Fruit fly (Drosophila melanogaster) whole organism, prepupa: ENCODE measurements around the gene Mocs1.

Source experiments
- Blimp-1 ChIP-seq: fragments of 200-800 bp; sonication (Bioruptor generic); optimal IDR thresholded peaks from 3 replicates; lab custom pipeline; 2017; ENCODE audit warnings: missing biosample characterization, missing genetic modification characterization, mild to moderate bottlenecking, moderate library complexity, missing genetic modification reagents
- CG10669 ChIP-seq: fragments of 200-800 bp; sonication (Bioruptor generic); optimal IDR thresholded peaks from 3 replicates; lab custom pipeline; 2018; ENCODE audit warnings: missing biosample characterization, mild to moderate bottlenecking, missing genetic modification characterization, moderate library complexity
- CG11294 ChIP-seq: fragments of 200-800 bp; sonication (Bioruptor generic); IDR thresholded peaks from 2 replicates; pipeline ENCODE4 v1.3.6; 2022; ENCODE audit warnings: missing biosample characterization, missing genetic modification characterization
- CG11762 ChIP-seq: fragments of 200-800 bp; sonication (Bioruptor generic); optimal IDR thresholded peaks from 3 replicates; lab custom pipeline; 2016; ENCODE audit warnings: missing biosample characterization, missing genetic modification characterization; ENCODE audit not compliant: insufficient read depth
- CG11902 ChIP-seq: fragments of 200-800 bp; sonication (Bioruptor generic); optimal IDR thresholded peaks from 3 replicates; lab custom pipeline; 2016; ENCODE audit warnings: missing biosample characterization, missing genetic modification characterization
- CG15336 ChIP-seq: fragments of 200-800 bp; sonication (Bioruptor generic); IDR thresholded peaks from 2 replicates; pipeline ENCODE4 v1.3.6; 2022; ENCODE audit warnings: missing biosample characterization, missing genetic modification characterization
- CG16779 ChIP-seq: fragments of 200-800 bp; sonication (Bioruptor generic); optimal IDR thresholded peaks from 3 replicates; lab custom pipeline; 2017; ENCODE audit warnings: missing biosample characterization, mild to moderate bottlenecking, missing genetic modification characterization
- CG3032 ChIP-seq: fragments of 200-800 bp; optimal IDR thresholded peaks from 2 replicates; lab custom pipeline; 2019; ENCODE audit warnings: missing biosample characterization, mild to moderate bottlenecking, missing genetic modification characterization, moderate library complexity
- CG32006 ChIP-seq: fragments of 200-800 bp; sonication (Bioruptor generic); optimal IDR thresholded peaks from 3 replicates; lab custom pipeline; 2017; ENCODE audit warnings: missing biosample characterization, mild to moderate bottlenecking, missing genetic modification characterization
- CG34406 ChIP-seq: fragments of 200-800 bp; sonication (Bioruptor generic); optimal IDR thresholded peaks from 3 replicates; lab custom pipeline; 2016; ENCODE audit warnings: missing biosample characterization, missing genetic modification characterization
- CG3919 ChIP-seq: fragments of 200-800 bp; sonication (Bioruptor generic); optimal IDR thresholded peaks from 3 replicates; lab custom pipeline; 2016; ENCODE audit warnings: missing biosample characterization, missing genetic modification characterization
- CG4318 ChIP-seq: fragments of 200-800 bp; sonication (Bioruptor generic); optimal IDR thresholded peaks from 3 replicates; lab custom pipeline; 2017; ENCODE audit warnings: missing biosample characterization, mild to moderate bottlenecking, missing genetic modification characterization
- CG6163 ChIP-seq: fragments of 200-800 bp; sonication (Bioruptor generic); IDR thresholded peaks from 3 replicates; pipeline ENCODE4 v1.3.6; 2022; ENCODE audit warnings: missing biosample characterization, missing genetic modification characterization
- CG6276 ChIP-seq: fragments of 200-800 bp; sonication (Bioruptor generic); optimal IDR thresholded peaks from 2 replicates; lab custom pipeline; 2017; ENCODE audit warnings: missing biosample characterization, mild to moderate bottlenecking, missing genetic modification characterization
- CG6792 ChIP-seq: fragments of 200-800 bp; sonication (Bioruptor generic); optimal IDR thresholded peaks from 3 replicates; lab custom pipeline; 2016; ENCODE audit warnings: missing biosample characterization, missing genetic modification characterization
- CG7368 ChIP-seq: fragments of 200-800 bp; sonication (Bioruptor generic); optimal IDR thresholded peaks from 3 replicates; lab custom pipeline; 2016; ENCODE audit warnings: missing biosample characterization, missing genetic modification characterization
- CG8119 ChIP-seq: fragments of 200-800 bp; sonication (Bioruptor generic); IDR thresholded peaks from 3 replicates; pipeline ENCODE4 v1.3.6; 2022; ENCODE audit warnings: missing biosample characterization, missing genetic modification characterization
- CG8319 ChIP-seq: fragments of 200-800 bp; sonication (Bioruptor generic); optimal IDR thresholded peaks from 3 replicates; lab custom pipeline; 2016; ENCODE audit warnings: missing biosample characterization, missing genetic modification characterization
- CG8632 ChIP-seq: fragments of 200-800 bp; sonication (Bioruptor generic); optimal IDR thresholded peaks from 3 replicates; lab custom pipeline; 2016; ENCODE audit warnings: missing biosample characterization, missing genetic modification characterization
- CG9139 ChIP-seq: fragments of 200-800 bp; sonication (Bioruptor generic); optimal IDR thresholded peaks from 3 replicates; lab custom pipeline; 2017; ENCODE audit warnings: missing biosample characterization, mild to moderate bottlenecking, missing genetic modification characterization
- Eip75B ChIP-seq: fragments of 200-800 bp; sonication (Bioruptor generic); optimal IDR thresholded peaks from 3 replicates; lab custom pipeline; 2016; ENCODE audit warnings: missing biosample characterization, missing genetic modification characterization
- Eip78C ChIP-seq: fragments of 200-800 bp; sonication (Bioruptor generic); peaks from one replicate; lab custom pipeline; 2016; ENCODE audit warnings: missing biosample characterization, missing genetic modification characterization
- Eip93F ChIP-seq: fragments of 200-800 bp; sonication (Bioruptor generic); optimal IDR thresholded peaks from 2 replicates; lab custom pipeline; 2016; ENCODE audit warnings: missing biosample characterization, mild to moderate bottlenecking, missing genetic modification characterization
- Ets96B ChIP-seq: fragments of 200-800 bp; optimal IDR thresholded peaks from 2 replicates; lab custom pipeline; 2019; ENCODE audit warnings: missing biosample characterization, mild to moderate bottlenecking, missing genetic modification characterization, moderate library complexity
- Gug ChIP-seq: fragments of 200-800 bp; sonication (Bioruptor generic); IDR thresholded peaks from 2 replicates; pipeline ENCODE4 v1.3.6; 2022; ENCODE audit warnings: missing biosample characterization, missing genetic modification characterization
- Hr38 ChIP-seq: sonication (Bioruptor generic); optimal IDR thresholded peaks from 2 replicates; lab custom pipeline; 2016; ENCODE audit warnings: missing biosample characterization, missing genetic modification characterization
- Hr39 ChIP-seq: fragments of 200-800 bp; sonication (Bioruptor generic); optimal IDR thresholded peaks from 2 replicates; lab custom pipeline; 2016; ENCODE audit warnings: missing biosample characterization, missing genetic modification characterization
- Hr4 ChIP-seq: fragments of 200-800 bp; sonication (Bioruptor generic); optimal IDR thresholded peaks from 3 replicates; lab custom pipeline; 2016; ENCODE audit warnings: missing biosample characterization, missing genetic modification characterization
- Lpt ChIP-seq: fragments of 200-800 bp; sonication (Bioruptor generic); optimal IDR thresholded peaks from 3 replicates; lab custom pipeline; 2016; ENCODE audit warnings: missing biosample characterization, missing genetic modification characterization
- Met ChIP-seq: fragments of 200-800 bp; sonication (Bioruptor generic); optimal IDR thresholded peaks from 3 replicates; lab custom pipeline; 2016; ENCODE audit warnings: missing biosample characterization, missing genetic modification characterization
- Sox102F ChIP-seq: fragments of 200-800 bp; sonication (Bioruptor generic); optimal IDR thresholded peaks from 2 replicates; lab custom pipeline; 2016; ENCODE audit warnings: missing biosample characterization, mild to moderate bottlenecking, missing genetic modification characterization
- Sox15 ChIP-seq: fragments of 200-800 bp; sonication (Bioruptor generic); optimal IDR thresholded peaks from 3 replicates; lab custom pipeline; 2016; ENCODE audit warnings: missing biosample characterization, missing genetic modification characterization
- achi ChIP-seq: fragments of 200-800 bp; sonication (Bioruptor generic); optimal IDR thresholded peaks from 3 replicates; lab custom pipeline; 2016; ENCODE audit warnings: missing biosample characterization, missing genetic modification characterization
- cyc ChIP-seq: fragments of 200-800 bp; sonication (Bioruptor generic); optimal IDR thresholded peaks from 3 replicates; lab custom pipeline; 2016; ENCODE audit warnings: missing biosample characterization, missing genetic modification characterization
- dac ChIP-seq: fragments of 200-800 bp; sonication (Bioruptor generic); optimal IDR thresholded peaks from 2 replicates; lab custom pipeline; 2017; ENCODE audit warnings: missing biosample characterization, mild to moderate bottlenecking, missing genetic modification characterization
- dsx ChIP-seq: fragments of 200-800 bp; optimal IDR thresholded peaks from 3 replicates; lab custom pipeline; 2019; ENCODE audit warnings: missing biosample characterization, mild to moderate bottlenecking, missing genetic modification characterization, moderate library complexity; ENCODE audit not compliant: poor library complexity, severe bottlenecking
- eg ChIP-seq: fragments of 200-800 bp; sonication (Bioruptor generic); IDR thresholded peaks from 3 replicates; pipeline ENCODE4 v1.3.6; 2022; ENCODE audit warnings: missing biosample characterization, missing genetic modification characterization
- esn ChIP-seq: fragments of 200-800 bp; sonication (Bioruptor generic); optimal IDR thresholded peaks from 2 replicates; lab custom pipeline; 2016; ENCODE audit warnings: missing biosample characterization, mild to moderate bottlenecking, missing genetic modification characterization, moderate library complexity
- fd85E ChIP-seq: fragments of 200-800 bp; sonication (Bioruptor generic); optimal IDR thresholded peaks from 3 replicates; lab custom pipeline; 2016; ENCODE audit warnings: missing biosample characterization, missing genetic modification characterization
- fkh ChIP-seq: fragments of 200-800 bp; sonication (Bioruptor generic); optimal IDR thresholded peaks from 3 replicates; lab custom pipeline; 2017; ENCODE audit warnings: missing biosample characterization, mild to moderate bottlenecking, missing genetic modification characterization, moderate library complexity
- lz ChIP-seq: fragments of 200-800 bp; sonication (Bioruptor generic); optimal IDR thresholded peaks from 3 replicates; lab custom pipeline; 2016; ENCODE audit warnings: missing biosample characterization, missing genetic modification characterization
- net ChIP-seq: fragments of 200-800 bp; sonication (Bioruptor generic); optimal IDR thresholded peaks from 3 replicates; lab custom pipeline; 2016; ENCODE audit warnings: missing biosample characterization, missing genetic modification characterization
- salr ChIP-seq, 2 experiments: fragments of 200-800 bp; sonication (Bioruptor generic); optimal IDR thresholded peaks; 3 replicates each; lab custom pipeline; 2016 to 2018; ENCODE audit warnings: missing biosample characterization in 2 of 2, missing genetic modification characterization in 2 of 2, mild to moderate bottlenecking in 1 of 2
- spab ChIP-seq: fragments of 200-800 bp; sonication (Bioruptor generic); optimal IDR thresholded peaks from 2 replicates; lab custom pipeline; 2017; ENCODE audit warnings: missing biosample characterization, mild to moderate bottlenecking, missing genetic modification characterization, missing genetic modification reagents
- ss ChIP-seq, 2 experiments: fragments of 200-800 bp; sonication (Bioruptor generic); optimal IDR thresholded peaks; 2 replicates in 1 of 2; 3 replicates in 1 of 2; lab custom pipeline; 2017 to 2018; ENCODE audit warnings: mild to moderate bottlenecking in 2 of 2, missing biosample characterization in 2 of 2, missing genetic modification characterization in 2 of 2, moderate library complexity in 1 of 2
- svp ChIP-seq: fragments of 200-800 bp; sonication (Bioruptor generic); peaks from one replicate; lab custom pipeline; 2016; ENCODE audit warnings: missing biosample characterization, missing genetic modification characterization
- topi ChIP-seq: fragments of 200-800 bp; sonication (Bioruptor generic); optimal IDR thresholded peaks from 3 replicates; lab custom pipeline; 2016; ENCODE audit warnings: missing biosample characterization, missing genetic modification characterization
- vri ChIP-seq: fragments of 200-800 bp; sonication (Bioruptor generic); optimal IDR thresholded peaks from 3 replicates; lab custom pipeline; 2016; ENCODE audit warnings: missing biosample characterization, mild to moderate bottlenecking, missing genetic modification characterization

The Mocs1 gene

DNA sequence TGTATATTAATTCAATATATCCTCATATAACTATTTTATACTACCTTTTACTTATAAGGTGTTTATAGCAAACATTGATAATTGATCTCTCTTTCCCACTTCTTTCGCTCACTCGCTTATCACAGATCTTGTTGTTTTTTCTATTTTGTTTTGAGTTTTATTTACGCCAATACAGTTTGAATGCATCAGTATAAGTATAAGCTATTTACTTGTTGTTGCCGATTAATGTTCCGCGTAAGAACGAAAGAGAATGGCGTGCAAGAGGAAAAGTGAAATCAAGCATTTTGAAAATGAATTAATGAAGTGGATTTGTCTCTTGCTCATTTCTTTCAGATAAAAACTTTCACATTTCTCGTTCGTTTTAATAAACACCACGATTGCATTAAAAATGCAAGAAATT, 13.3 kb downstream of the Mocs1 start:
- TF ChIP-seq cyc (GFP tag; lab: Kevin White, UChicago) (no peak), CG8119 (GFP tag; lab: Robert Waterston, UW) (peak; percentile 24; the same call in 1 of the 3 replicates), Blimp-1 (peak; percentile 51)

- TF ChIP-seq CG8319 (GFP tag; lab: Kevin White, UChicago) = peak; percentile 85
- TF ChIP-seq dac (GFP tag; lab: Kevin White, UChicago) = peak; percentile 94
- TF ChIP-seq CG34406 (GFP tag; lab: Kevin White, UChicago) = peak; percentile 94
- peak; percentile 93 for TF ChIP-seq topi (GFP tag; lab: Kevin White, UChicago)
- peak; percentile 100 for TF ChIP-seq CG15336 (GFP tag; lab: Robert Waterston, UW)
- peak; percentile 95 for TF ChIP-seq spab
- TF ChIP-seq CG6163 (GFP tag; lab: Robert Waterston, UW) = peak; percentile 99
- peak; percentile 99 for TF ChIP-seq CG11294 (GFP tag; lab: Robert Waterston, UW)
- peak; percentile 97 for TF ChIP-seq CG11762 (GFP tag; lab: Kevin White, UChicago)
- TF ChIP-seq Hr38 = peak; percentile 93
- TF ChIP-seq svp (GFP tag; lab: Kevin White, UChicago) = no peak
- TF ChIP-seq Sox102F (GFP tag; lab: Kevin White, UChicago) = peak; percentile 87
- peak; percentile 83 for TF ChIP-seq fd85E
- peak; percentile 92 for TF ChIP-seq esn (GFP tag; lab: Kevin White, UChicago)
- TF ChIP-seq cyc (GFP tag; lab: Kevin White, UChicago) = peak; percentile 90
- peak; percentile 99 for TF ChIP-seq Gug (GFP tag; lab: Robert Waterston, UW)
- TF ChIP-seq ss (GFP tag; optimal IDR thresholded peaks at IDR 0.05; lab: Kevin White, UChicago) = peak; percentile 95 to 97
- peak; percentile 63 for TF ChIP-seq vri (GFP tag; lab: Kevin White, UChicago)
- no peak for TF ChIP-seq Eip93F (GFP tag; lab: Kevin White, UChicago)
- TF ChIP-seq Hr4 (GFP tag; lab: Kevin White, UChicago) = peak; percentile 99
- TF ChIP-seq eg (GFP tag; lab: Robert Waterston, UW) = peak; percentile 100
- peak; percentile 100 for TF ChIP-seq CG8119 (GFP tag; lab: Robert Waterston, UW)
- no peak for TF ChIP-seq Met (GFP tag; lab: Kevin White, UChicago)
- TF ChIP-seq CG7368 (GFP tag; lab: Kevin White, UChicago) = peak; percentile 96
- TF ChIP-seq Blimp-1 = peak; percentile 68
- TF ChIP-seq CG3032 (tag; lab: Kevin White, UChicago) = peak; percentile 96
- TF ChIP-seq fkh (GFP tag; lab: Kevin White, UChicago) = peak; percentile 95
- peak; percentile 93 for TF ChIP-seq CG9139
- peak; percentile 99 for TF ChIP-seq Eip75B (GFP tag; lab: Kevin White, UChicago)
- TF ChIP-seq Sox15 = peak; percentile 80
- TF ChIP-seq lz = peak; percentile 88
- TF ChIP-seq Ets96B = peak; percentile 97
- TF ChIP-seq CG8632 (GFP tag; lab: Kevin White, UChicago) = peak; percentile 93
- TF ChIP-seq Hr39 (GFP tag; lab: Kevin White, UChicago) = no peak
- peak; percentile 100 for TF ChIP-seq Eip78C
- TF ChIP-seq CG3919 (GFP tag; lab: Kevin White, UChicago) = peak; percentile 98
- TF ChIP-seq Lpt (GFP tag; lab: Kevin White, UChicago) = peak; percentile 99
- TF ChIP-seq CG32006 (GFP tag; lab: Kevin White, UChicago) = peak; percentile 99
- TF ChIP-seq CG10669 (GFP tag; lab: Kevin White, UChicago) = peak; percentile 96
- peak; percentile 95 for TF ChIP-seq CG16779 (tag; lab: Kevin White, UChicago)
- peak; percentile 94 to 99 for TF ChIP-seq salr (GFP tag; optimal IDR thresholded peaks at IDR 0.05; lab: Kevin White, UChicago)
- peak; percentile 96 for TF ChIP-seq CG4318 (GFP tag; lab: Kevin White, UChicago)
- TF ChIP-seq net (GFP tag; lab: Kevin White, UChicago) = peak; percentile 99
- peak; percentile 83 for TF ChIP-seq CG11902 (GFP tag; lab: Kevin White, UChicago)
- TF ChIP-seq CG6792 (GFP tag; lab: Kevin White, UChicago) = peak; percentile 94
- TF ChIP-seq dsx (GFP tag; lab: Kevin White, UChicago) = peak; percentile 96
- TF ChIP-seq achi (GFP tag; lab: Kevin White, UChicago) = peak; percentile 98
- peak; percentile 99 for TF ChIP-seq CG6276 (GFP tag; lab: Kevin White, UChicago)
Measured at dm6 chr3L:11084557-11085231, 14.4 kb downstream of the Mocs1 start.
